Fruit fly (Drosophila melanogaster): Measurements from ENCODE around the gene CG5521.

CG5521 gene

dm6 chr3R:26994532-26994931 is 27.8 kb downstream of the CG5521 start, which contains the start of gene TwdlC:
Gene TwdlC (plus strand): TSS chr3R:26994832.
- TF ChIP-seq D1 (tag; optimal IDR thresholded peaks at IDR 0.05), result no peak

DNA sequence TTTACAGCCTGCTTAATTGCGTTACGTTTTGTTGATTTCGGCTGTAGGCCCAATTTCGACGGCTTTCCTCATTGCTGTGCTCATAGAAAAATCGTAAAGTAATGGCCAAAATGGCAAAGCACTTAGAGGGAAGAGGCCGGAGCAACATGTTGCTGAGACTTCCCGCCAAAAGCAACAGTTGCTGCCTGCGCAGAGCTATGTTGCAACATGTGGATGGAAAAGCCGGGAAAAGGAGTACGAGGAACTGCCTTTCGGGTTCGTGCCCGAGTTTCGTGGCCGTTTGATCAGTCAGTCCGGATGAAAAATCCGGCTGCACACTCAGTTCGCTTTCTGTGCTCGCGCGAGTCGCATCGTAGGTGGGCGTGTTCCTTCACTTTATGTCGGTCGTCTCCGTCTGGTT is 29.9 kb downstream of the CG5521 start, which contains the start of gene RYa-R:
TSS of gene RYa-R (plus strand) at position 339 of the 400 bp plus-strand sequence.
- no peak for TF ChIP-seq CG14655 (GFP tag; optimal IDR thresholded peaks at IDR 0.05)
- no peak for TF ChIP-seq Pif1B (GFP tag; optimal IDR thresholded peaks at IDR 0.05)
- TF ChIP-seq CG10348 (GFP tag; IDR thresholded peaks at IDR 0.05), result no peak
- no peak for TF ChIP-seq Pif1A (GFP tag; optimal IDR thresholded peaks at IDR 0.05)
- no peak for TF ChIP-seq EcR (GFP tag; optimal IDR thresholded peaks at IDR 0.05)
- no peak for TF ChIP-seq CG15710 (tag; optimal IDR thresholded peaks at IDR 0.05)
- no peak for TF ChIP-seq CG12605 (GFP tag; IDR thresholded peaks at IDR 0.05)
- no peak for TF ChIP-seq gl (tag; optimal IDR thresholded peaks at IDR 0.05)

DNA sequence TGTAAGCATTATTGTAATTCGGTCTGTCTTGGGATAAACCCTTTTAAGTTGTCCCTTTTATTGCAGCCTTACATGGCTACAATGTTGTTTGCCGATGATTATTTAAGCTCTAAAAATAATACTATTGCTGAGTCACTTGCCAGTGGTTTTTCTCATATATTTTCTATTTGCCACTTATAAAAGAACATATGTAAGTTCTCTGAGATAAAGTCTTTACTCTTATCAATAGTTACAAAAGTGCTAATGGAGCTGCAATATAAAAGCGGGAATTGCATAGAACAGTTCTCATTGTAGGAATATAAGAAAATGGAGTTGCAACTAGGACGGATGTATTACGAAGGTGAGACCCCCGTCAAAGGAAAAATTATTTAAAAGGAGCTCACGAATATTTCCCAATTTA is 32.7 kb downstream of the CG5521 start, which contains the start of gene CG31077:
TSS of gene CG31077 (plus strand) at position 301 of the 400 bp plus-strand sequence.
- no peak for TF ChIP-seq CG10348 (GFP tag; IDR thresholded peaks at IDR 0.05)
- TF ChIP-seq D1 (tag; optimal IDR thresholded peaks at IDR 0.05), result no peak
- TF ChIP-seq CG15710 (tag; optimal IDR thresholded peaks at IDR 0.05), result no peak
- TF ChIP-seq CG8301 (tag; optimal IDR thresholded peaks at IDR 0.05), result no peak
- TF ChIP-seq gl (tag; optimal IDR thresholded peaks at IDR 0.05), result no peak
- no peak for TF ChIP-seq CG14655 (GFP tag; optimal IDR thresholded peaks at IDR 0.05)
- no peak for TF ChIP-seq fd96Ca (GFP tag; IDR thresholded peaks at IDR 0.05)
- TF ChIP-seq CG4496 (GFP tag; IDR thresholded peaks at IDR 0.05), result no peak
- TF ChIP-seq Pif1B (GFP tag; optimal IDR thresholded peaks at IDR 0.05), result no peak
- TF ChIP-seq CG12605 (GFP tag; IDR thresholded peaks at IDR 0.05), result no peak
- TF ChIP-seq CG13204 (GFP tag; optimal IDR thresholded peaks at IDR 0.05), result no peak
- no peak for TF ChIP-seq EcR (GFP tag; optimal IDR thresholded peaks at IDR 0.05)
- no peak for TF ChIP-seq CG8159 (tag; optimal IDR thresholded peaks at IDR 0.05)

DNA sequence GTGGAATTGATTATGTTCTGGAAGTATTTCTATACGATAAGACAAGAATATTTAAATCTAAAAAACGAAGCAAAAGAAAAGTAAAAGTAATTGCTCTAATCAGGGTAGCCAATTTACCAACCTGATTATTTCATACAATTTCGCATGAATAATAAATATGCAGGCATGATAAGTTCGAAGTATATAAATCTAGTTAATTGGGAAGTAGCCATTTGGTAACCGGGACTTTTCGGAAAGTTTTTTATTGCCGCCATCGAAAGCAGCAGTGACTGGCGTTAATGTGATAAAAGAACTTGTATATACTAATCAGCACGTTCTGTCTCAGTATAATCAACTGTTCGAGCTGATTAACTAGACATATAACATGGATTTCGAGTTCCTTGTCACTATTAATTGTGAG is 36.1 kb downstream of the CG5521 start:
- TF ChIP-seq D1 (tag; optimal IDR thresholded peaks at IDR 0.05), result no peak
- TF ChIP-seq CG32121 (GFP tag; IDR thresholded peaks at IDR 0.05), result no peak
- TF ChIP-seq Snoo (tag; optimal IDR thresholded peaks at IDR 0.05), result no peak
- no peak for TF ChIP-seq Pif1A (GFP tag; optimal IDR thresholded peaks at IDR 0.05)
- TF ChIP-seq rn (GFP tag; IDR thresholded peaks at IDR 0.05), result no peak
- no peak for TF ChIP-seq CG9948 (tag; optimal IDR thresholded peaks at IDR 0.05)
- no peak for TF ChIP-seq EcR (GFP tag; optimal IDR thresholded peaks at IDR 0.05)
- TF ChIP-seq fd96Ca (GFP tag; IDR thresholded peaks at IDR 0.05), result no peak
- TF ChIP-seq CG8301 (tag; optimal IDR thresholded peaks at IDR 0.05), result no peak
- TF ChIP-seq CG17806 (tag; optimal IDR thresholded peaks at IDR 0.05), result no peak
- no peak for TF ChIP-seq CG10348 (GFP tag; IDR thresholded peaks at IDR 0.05)
- TF ChIP-seq CG8159 (tag; optimal IDR thresholded peaks at IDR 0.05), result no peak

DNA sequence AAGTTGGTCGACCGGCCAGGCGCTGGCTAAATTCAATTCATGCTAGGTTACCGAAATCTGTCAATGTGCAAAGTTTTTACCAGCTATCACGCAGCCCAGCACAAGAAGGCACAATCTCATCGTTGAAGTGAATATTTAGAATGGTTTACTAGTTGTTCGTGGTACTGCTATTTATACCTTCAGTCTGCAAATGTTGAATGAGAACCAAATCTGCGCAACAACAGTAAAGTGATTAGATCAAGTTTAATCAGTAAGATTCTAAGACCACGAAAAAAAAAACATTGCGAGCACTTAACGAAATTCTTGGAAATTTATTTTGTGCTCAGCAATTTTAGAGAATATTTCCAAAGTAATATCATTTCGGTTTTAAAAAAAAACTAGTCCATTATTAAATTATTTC is 38.6 kb downstream of the CG5521 start, which contains the start of gene CG6296:
TSS of gene CG6296 (minus strand) at position 132 of the 400 bp plus-strand sequence.
- TF ChIP-seq CG34367 (tag; optimal IDR thresholded peaks at IDR 0.05), result no peak
- no peak for TF ChIP-seq CG12605 (GFP tag; IDR thresholded peaks at IDR 0.05)
- no peak for TF ChIP-seq rn (GFP tag; IDR thresholded peaks at IDR 0.05)
- TF ChIP-seq CG32121 (GFP tag; IDR thresholded peaks at IDR 0.05), result no peak
- no peak for TF ChIP-seq Pif1B (GFP tag; optimal IDR thresholded peaks at IDR 0.05)
- no peak for TF ChIP-seq Snoo (tag; optimal IDR thresholded peaks at IDR 0.05)
- TF ChIP-seq CG15710 (tag; optimal IDR thresholded peaks at IDR 0.05), result no peak
- TF ChIP-seq EcR (GFP tag; optimal IDR thresholded peaks at IDR 0.05), result no peak
- TF ChIP-seq CG13204 (GFP tag; optimal IDR thresholded peaks at IDR 0.05), result no peak
- no peak for TF ChIP-seq CG14655 (GFP tag; optimal IDR thresholded peaks at IDR 0.05)
- no peak for TF ChIP-seq CG17806 (tag; optimal IDR thresholded peaks at IDR 0.05)
- TF ChIP-seq CG8301 (tag; optimal IDR thresholded peaks at IDR 0.05), result no peak
- no peak for TF ChIP-seq D1 (tag; optimal IDR thresholded peaks at IDR 0.05)
- no peak for TF ChIP-seq CG8159 (tag; optimal IDR thresholded peaks at IDR 0.05)
- no peak for TF ChIP-seq CG10348 (GFP tag; IDR thresholded peaks at IDR 0.05)
- no peak for TF ChIP-seq Pif1A (GFP tag; optimal IDR thresholded peaks at IDR 0.05)
- TF ChIP-seq CG4496 (GFP tag; IDR thresholded peaks at IDR 0.05), result no peak
- no peak for TF ChIP-seq gl (tag; optimal IDR thresholded peaks at IDR 0.05)
- no peak for TF ChIP-seq fd96Ca (GFP tag; IDR thresholded peaks at IDR 0.05)
- TF ChIP-seq CG9948 (tag; optimal IDR thresholded peaks at IDR 0.05), result no peak

DNA sequence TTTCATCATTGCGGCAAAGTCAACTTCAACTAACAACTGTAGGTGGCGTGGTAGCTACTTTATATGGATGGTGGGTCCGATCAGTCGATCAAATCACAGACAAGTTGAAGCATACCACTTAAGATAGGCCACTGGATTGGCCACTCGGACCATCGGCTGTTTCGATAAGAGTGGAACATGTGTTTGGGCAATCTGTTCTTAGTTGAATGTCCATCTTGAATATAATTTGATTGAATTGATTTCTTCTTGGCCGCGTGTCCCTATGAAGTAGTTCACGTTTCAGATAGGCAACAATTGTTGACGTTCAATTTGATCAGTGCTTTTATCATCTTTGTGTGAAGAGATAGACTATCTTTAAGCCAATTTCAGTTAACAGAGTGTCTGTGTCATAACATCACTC is 40.3 kb downstream of the CG5521 start, which contains the start of gene CG6295:
TSS of gene CG6295 (minus strand) at position 34 of the 400 bp plus-strand sequence.
- no peak for TF ChIP-seq CG34367 (tag; optimal IDR thresholded peaks at IDR 0.05)
- TF ChIP-seq rn (GFP tag; IDR thresholded peaks at IDR 0.05), result no peak
- no peak for TF ChIP-seq EcR (GFP tag; optimal IDR thresholded peaks at IDR 0.05)
- TF ChIP-seq CG13204 (GFP tag; optimal IDR thresholded peaks at IDR 0.05), result no peak
- TF ChIP-seq CG9948 (tag; optimal IDR thresholded peaks at IDR 0.05), result no peak
- TF ChIP-seq CG8301 (tag; optimal IDR thresholded peaks at IDR 0.05), result no peak
- TF ChIP-seq fd96Ca (GFP tag; IDR thresholded peaks at IDR 0.05), result no peak
- no peak for TF ChIP-seq CG14655 (GFP tag; optimal IDR thresholded peaks at IDR 0.05)
- TF ChIP-seq Pif1A (GFP tag; optimal IDR thresholded peaks at IDR 0.05), result no peak
- no peak for TF ChIP-seq gl (tag; optimal IDR thresholded peaks at IDR 0.05)
- no peak for TF ChIP-seq CG4496 (GFP tag; IDR thresholded peaks at IDR 0.05)
- no peak for TF ChIP-seq CG12605 (GFP tag; IDR thresholded peaks at IDR 0.05)
- TF ChIP-seq Ets98B (GFP tag; IDR thresholded peaks at IDR 0.05), result no peak

DNA sequence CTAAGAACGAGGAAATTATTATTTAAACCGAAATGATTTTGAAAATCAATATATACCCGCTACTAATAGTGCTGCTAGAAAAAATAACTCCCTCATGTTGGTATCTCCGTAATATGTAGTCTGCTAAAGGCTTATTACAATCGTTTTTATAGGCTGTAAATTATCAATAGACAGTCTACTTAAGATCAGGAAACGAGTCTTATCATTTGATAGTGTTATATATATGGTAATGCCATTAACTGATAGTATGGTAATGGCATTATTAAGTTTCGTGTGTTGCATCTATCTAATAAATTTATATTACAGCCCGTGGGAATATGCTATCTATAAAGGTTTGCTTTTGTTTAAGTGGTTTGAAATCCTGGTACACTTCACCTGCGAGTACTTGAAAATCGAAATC is 51.5 kb downstream of the CG5521 start, which contains the start of gene CG17192:
TSS of gene CG17192 (minus strand) at position 101 of the 400 bp plus-strand sequence.
- TF ChIP-seq EcR (GFP tag; optimal IDR thresholded peaks at IDR 0.05) (no peak), CG14655 (GFP tag; optimal IDR thresholded peaks at IDR 0.05) (no peak), Pif1B (GFP tag; optimal IDR thresholded peaks at IDR 0.05) (no peak), CG4496 (GFP tag; IDR thresholded peaks at IDR 0.05) (no peak), CG9948 (tag; optimal IDR thresholded peaks at IDR 0.05) (no peak), CG34367 (tag; optimal IDR thresholded peaks at IDR 0.05) (no peak), CG10348 (GFP tag; IDR thresholded peaks at IDR 0.05) (no peak), Pif1A (GFP tag; optimal IDR thresholded peaks at IDR 0.05) (no peak), D1 (tag; optimal IDR thresholded peaks at IDR 0.05) (no peak), CG32121 (GFP tag; IDR thresholded peaks at IDR 0.05) (no peak), CG15710 (tag; optimal IDR thresholded peaks at IDR 0.05) (no peak), CG17806 (tag; optimal IDR thresholded peaks at IDR 0.05) (no peak), Snoo (tag; optimal IDR thresholded peaks at IDR 0.05) (no peak), CG13204 (GFP tag; optimal IDR thresholded peaks at IDR 0.05) (no peak), fd96Ca (GFP tag; IDR thresholded peaks at IDR 0.05) (no peak), CG8301 (tag; optimal IDR thresholded peaks at IDR 0.05) (no peak)

Measured in whole organism, pupa.